Fruit fly (Drosophila melanogaster): Measurements from ENCODE around the gene HINT1.

DNA sequence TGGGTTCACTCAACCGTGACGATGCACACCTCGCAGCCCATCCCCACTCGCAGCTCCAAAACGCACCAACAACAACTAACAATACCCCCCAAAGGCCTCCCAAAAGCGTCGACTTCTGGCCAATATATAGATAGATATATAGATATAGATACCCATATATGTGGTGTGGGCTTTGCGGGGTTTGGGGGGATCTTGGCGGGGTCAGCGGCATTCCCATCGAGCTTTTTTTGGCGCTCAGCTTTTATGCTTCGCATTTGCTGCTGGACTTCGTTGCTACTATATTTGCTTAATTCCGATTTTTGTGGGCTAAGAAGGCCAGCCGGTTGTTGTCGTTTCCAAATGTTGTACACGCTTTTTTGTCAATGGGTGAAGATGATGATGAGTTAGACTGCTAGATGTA, 42.6 kb upstream of the HINT1 start:
- no peak for TF ChIP-seq CG17806 (tag; optimal IDR thresholded peaks at IDR 0.05)
- no peak for TF ChIP-seq Snoo (tag; optimal IDR thresholded peaks at IDR 0.05)
- no peak for TF ChIP-seq Ets98B (GFP tag; IDR thresholded peaks at IDR 0.05)
- no peak for TF ChIP-seq fd96Ca (GFP tag; IDR thresholded peaks at IDR 0.05)
- TF ChIP-seq CG12605 (GFP tag; IDR thresholded peaks at IDR 0.05): no peak
- no peak for TF ChIP-seq CG8159 (tag; optimal IDR thresholded peaks at IDR 0.05)
- no peak for TF ChIP-seq D1 (tag; optimal IDR thresholded peaks at IDR 0.05)
- TF ChIP-seq Pif1B (GFP tag; optimal IDR thresholded peaks at IDR 0.05): no peak
- TF ChIP-seq CG14655 (GFP tag; optimal IDR thresholded peaks at IDR 0.05): no peak
- TF ChIP-seq EcR (GFP tag; optimal IDR thresholded peaks at IDR 0.05): no peak
- TF ChIP-seq rn (GFP tag; IDR thresholded peaks at IDR 0.05): no peak
- no peak for TF ChIP-seq CG13204 (GFP tag; optimal IDR thresholded peaks at IDR 0.05)
